Worm (Caenorhabditis elegans) whole organism, L1 larva: ENCODE results near the gene gldi-9.

Source experiments
- C04F5.9 ChIP-seq: sonication (generic microtip); optimal IDR thresholded peaks from 2 replicates; lab custom pipeline; 2016; ENCODE audit warnings: missing genetic modification characterization, missing compliant biosample characterization
- ceh-82 ChIP-seq, 3 experiments: fragments of 150-350 bp in 1 of 3; sonication (generic microtip) in 2 of 3; optimal IDR thresholded peaks; 2 replicates each; lab custom pipeline; 2014 to 2017; ENCODE audit warnings: missing biosample characterization in 3 of 3, missing genetic modification characterization in 3 of 3
- hlh-17 ChIP-seq: fragments of 200-800 bp; sonication (Bioruptor generic); optimal IDR thresholded peaks from 2 replicates; lab custom pipeline; 2018; ENCODE audit warnings: missing genetic modification characterization, mild to moderate bottlenecking, missing compliant biosample characterization, moderate library complexity, borderline replicate concordance
- lin-13 ChIP-seq: fragments of 150-350 bp; optimal IDR thresholded peaks from 2 replicates; lab custom pipeline; 2014; ENCODE audit warnings: missing biosample characterization, missing genetic modification reagents, missing genetic modification characterization
- lin-14 ChIP-seq: fragments of 200-800 bp; sonication (Bioruptor generic); optimal IDR thresholded peaks from 2 replicates; lab custom pipeline; 2018; ENCODE audit warnings: mild to moderate bottlenecking, missing genetic modification characterization, moderate library complexity, missing compliant biosample characterization
- lin-39 ChIP-seq: fragments of 150-350 bp; optimal IDR thresholded peaks from 2 replicates; lab custom pipeline; 2014; ENCODE audit warnings: missing biosample characterization, missing genetic modification reagents, missing genetic modification characterization
- lsy-2 ChIP-seq, 2 experiments: fragments of 150-350 bp; optimal IDR thresholded peaks; 2 replicates each; lab custom pipeline; 2014; ENCODE audit warnings: missing biosample characterization in 2 of 2, missing genetic modification characterization in 2 of 2
- pqm-1 ChIP-seq: sonication (generic microtip); optimal IDR thresholded peaks from 3 replicates; lab custom pipeline; 2017; ENCODE audit warnings: missing biosample characterization, missing genetic modification characterization
- unc-130 ChIP-seq: fragments of 150-350 bp; optimal IDR thresholded peaks from 2 replicates; lab custom pipeline; 2017; ENCODE audit warnings: missing biosample characterization, missing genetic modification characterization, inconsistent platforms
- unc-62 ChIP-seq: fragments of 150-350 bp; optimal IDR thresholded peaks from 2 replicates; lab custom pipeline; 2014; ENCODE audit warnings: missing biosample characterization, missing genetic modification reagents, missing genetic modification characterization
- zag-1 ChIP-seq: fragments of 150-350 bp; optimal IDR thresholded peaks from 2 replicates; lab custom pipeline; 2014; ENCODE audit warnings: missing biosample characterization, missing genetic modification characterization

DNA sequence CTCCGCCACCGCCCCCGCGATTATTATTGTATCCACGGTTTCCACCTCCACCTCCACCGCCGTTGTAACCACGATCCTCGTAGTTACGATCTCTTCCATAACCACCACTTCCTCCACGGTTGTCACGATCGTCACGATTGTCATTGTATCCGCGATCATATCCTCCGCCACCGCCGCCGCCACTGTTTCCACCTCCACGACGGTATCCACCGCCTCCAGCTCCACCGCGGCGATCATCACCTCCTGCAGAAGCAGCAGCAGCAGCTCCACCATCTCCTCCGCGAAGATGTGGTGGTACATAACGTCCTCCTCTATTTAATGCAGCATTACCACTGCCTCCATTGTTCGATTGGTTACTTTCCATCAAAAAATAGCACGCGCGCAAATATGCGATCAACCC is 22.5 kb upstream of the gldi-9 start, which contains the start of gene laf-1:
- TF ChIP-seq lin-39 (tag; lab: Kevin White, UChicago) (no peak), pqm-1 (tag; lab: Kevin White, UChicago) (no peak), unc-130 (tag; lab: Kevin White, UChicago) (no peak), unc-62 (GFP tag; lab: Kevin White, UChicago) (no peak), ceh-82 (tag; optimal IDR thresholded peaks at IDR 0.05; lab: Kevin White, UChicago) (no peak), lsy-2 (tag; optimal IDR thresholded peaks at IDR 0.05; lab: Kevin White, UChicago) (no peak), hlh-17 (GFP tag; lab: Kevin White, UChicago) (no peak), lin-14 (GFP tag; lab: Kevin White, UChicago) (no peak), lin-13 (GFP tag; lab: Kevin White, UChicago) (no peak), zag-1 (tag; lab: Kevin White, UChicago) (no peak), C04F5.9 (tag; lab: Kevin White, UChicago) (no peak)
